Fruit fly (Drosophila melanogaster) whole organism, adult: ENCODE results near the gene CG14391.

Experiments
- CG11617 ChIP-seq: fragments of 200-800 bp; sonication (Bioruptor generic); optimal IDR thresholded peaks from 2 replicates; lab custom pipeline; 2017; ENCODE audit warnings: mild to moderate bottlenecking, missing biosample characterization, missing genetic modification reagents, missing genetic modification characterization
- CG33017 ChIP-seq: fragments of 200-800 bp; sonication (Bioruptor generic); optimal IDR thresholded peaks from 2 replicates; lab custom pipeline; 2018; ENCODE audit warnings: missing biosample characterization, mild to moderate bottlenecking, missing genetic modification characterization, moderate library complexity
- CG5204 ChIP-seq: fragments of 200-800 bp; sonication (Bioruptor generic); optimal IDR thresholded peaks from 2 replicates; lab custom pipeline; 2016; ENCODE audit warnings: missing biosample characterization, missing genetic modification characterization
- CG7045 ChIP-seq: fragments of 200-800 bp; sonication (Bioruptor generic); optimal IDR thresholded peaks from 2 replicates; lab custom pipeline; 2017; ENCODE audit warnings: missing biosample characterization, mild to moderate bottlenecking, missing genetic modification characterization
- CG7101 ChIP-seq: fragments of 200-800 bp; sonication (Bioruptor generic); optimal IDR thresholded peaks from 2 replicates; lab custom pipeline; 2018; ENCODE audit warnings: missing biosample characterization, mild to moderate bottlenecking, missing genetic modification characterization, moderate library complexity
- Crg-1 ChIP-seq: fragments of 200-800 bp; sonication (Bioruptor generic); optimal IDR thresholded peaks from 2 replicates; lab custom pipeline; 2016; ENCODE audit warnings: missing biosample characterization, missing genetic modification characterization
- Hr96 ChIP-seq: fragments of 200-800 bp; sonication (Bioruptor generic); optimal IDR thresholded peaks from 2 replicates; lab custom pipeline; 2016; ENCODE audit warnings: missing biosample characterization, missing genetic modification characterization
- bab1 ChIP-seq: fragments of 200-800 bp; sonication (Bioruptor generic); optimal IDR thresholded peaks from 3 replicates; lab custom pipeline; 2019; ENCODE audit warnings: missing biosample characterization, mild to moderate bottlenecking, missing genetic modification characterization, moderate library complexity
- cnc ChIP-seq, 2 experiments: fragments of >200 bp; optimal IDR thresholded peaks; 2 replicates each; lab custom pipeline; 2017
- kay ChIP-seq: fragments of 200-800 bp; sonication (Bioruptor generic); peaks from one replicate; lab custom pipeline; 2016; ENCODE audit warnings: missing biosample characterization, missing genetic modification characterization, borderline replicate concordance
- ovo ChIP-seq: fragments of 200-800 bp; sonication (Bioruptor generic); optimal IDR thresholded peaks from 2 replicates; lab custom pipeline; 2016; ENCODE audit warnings: missing biosample characterization, missing genetic modification characterization
- pad ChIP-seq: fragments of 200-800 bp; sonication (Bioruptor generic); optimal IDR thresholded peaks from 3 replicates; lab custom pipeline; 2017; ENCODE audit warnings: missing biosample characterization, missing genetic modification characterization, mild to moderate bottlenecking, moderate library complexity, missing genetic modification reagents
- tj ChIP-seq: fragments of 200-800 bp; sonication (Bioruptor generic); optimal IDR thresholded peaks from 3 replicates; lab custom pipeline; 2017; ENCODE audit warnings: missing biosample characterization, mild to moderate bottlenecking, missing genetic modification characterization, moderate library complexity
- toe ChIP-seq: fragments of 200-800 bp; sonication (Bioruptor generic); optimal IDR thresholded peaks from 2 replicates; lab custom pipeline; 2016; ENCODE audit warnings: missing biosample characterization, missing genetic modification characterization

DNA sequence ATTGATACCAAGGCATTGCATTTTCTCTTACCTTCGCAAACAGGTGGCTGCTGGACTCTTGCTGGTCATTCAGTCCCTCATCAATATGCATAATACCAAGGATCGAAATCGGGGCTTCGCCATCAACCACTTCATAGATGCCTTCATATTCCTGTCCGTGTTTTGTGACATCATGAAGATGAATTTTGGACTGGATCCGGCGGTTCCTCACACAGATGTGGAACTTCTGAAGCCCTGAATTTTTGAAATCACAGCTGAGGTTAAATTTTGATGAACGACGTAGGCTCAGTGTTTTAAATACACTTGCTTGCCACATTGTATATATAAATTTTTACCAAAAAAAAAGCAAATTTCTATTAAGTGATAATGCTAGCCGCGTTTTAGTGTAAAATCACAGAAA is 2.4 kb upstream of the CG14391 start, which contains the start of gene Past1:
- TF ChIP-seq toe (no peak), CG5204 (GFP tag; lab: Kevin White, UChicago) (no peak), CG11617 (GFP tag; lab: Kevin White, UChicago) (no peak), Crg-1 (GFP tag; lab: Kevin White, UChicago) (no peak), CG33017 (tag; lab: Kevin White, UChicago) (no peak), kay (no peak), ovo (GFP tag; lab: Kevin White, UChicago) (no peak), bab1 (GFP tag; lab: Kevin White, UChicago) (no peak), CG7101 (tag; lab: Kevin White, UChicago) (no peak), tj (no peak), Hr96 (GFP tag; lab: Kevin White, UChicago) (no peak), cnc (optimal IDR thresholded peaks at IDR 0.05; lab: Kevin White, UChicago) (no peak), pad (no peak), CG7045 (GFP tag; lab: Kevin White, UChicago) (no peak)
